Fruit fly (Drosophila melanogaster): ENCODE measurements around the gene Ugt305A1.

Ugt305A1 gene

dm6 chr3L:4102496-4103257, 43.1 kb downstream of the Ugt305A1 start, which contains the start of gene CG14995:
Gene CG14995 (minus strand): TSS chr3L:4103256.
- TF ChIP-seq fkh (GFP tag; optimal IDR thresholded peaks at IDR 0.05) (peak; percentile 20), CG32006 (GFP tag; optimal IDR thresholded peaks at IDR 0.05) (no peak), dac (GFP tag; optimal IDR thresholded peaks at IDR 0.05) (no peak), Gug (GFP tag; IDR thresholded peaks at IDR 0.05) (no peak), CG10631 (GFP tag; optimal IDR thresholded peaks at IDR 0.05) (no peak), CG6163 (GFP tag; IDR thresholded peaks at IDR 0.05) (peak; percentile 64; the same call in 2 of the 3 replicates), achi (GFP tag; optimal IDR thresholded peaks at IDR 0.05) (no peak), CG11294 (GFP tag; IDR thresholded peaks at IDR 0.05) (no peak), CG11762 (GFP tag; optimal IDR thresholded peaks at IDR 0.05; ENCODE audit: insufficient read depth) (no peak), OdsH (GFP tag; optimal IDR thresholded peaks at IDR 0.05) (no peak), CG34406 (GFP tag; optimal IDR thresholded peaks at IDR 0.05) (no peak), Eip75B (GFP tag; optimal IDR thresholded peaks at IDR 0.05) (peak; percentile 33), CG8119 (GFP tag; IDR thresholded peaks at IDR 0.05) (peak; percentile 33; the same call in 2 of the 3 replicates), net (GFP tag; optimal IDR thresholded peaks at IDR 0.05) (no peak), CG3919 (GFP tag; optimal IDR thresholded peaks at IDR 0.05) (peak; percentile 44), CG6792 (GFP tag; optimal IDR thresholded peaks at IDR 0.05) (no peak), fd85E (GFP tag; optimal IDR thresholded peaks at IDR 0.05) (peak; percentile 19), Blimp-1 (GFP tag; optimal IDR thresholded peaks at IDR 0.05) (no peak), Smox (GFP tag; optimal IDR thresholded peaks at IDR 0.05) (no peak), CG31627 (GFP tag; optimal IDR thresholded peaks at IDR 0.05) (no peak), Ets96B (tag; optimal IDR thresholded peaks at IDR 0.05) (peak; percentile 2), vri (GFP tag; optimal IDR thresholded peaks at IDR 0.05) (no peak), spab (GFP tag; optimal IDR thresholded peaks at IDR 0.05) (no peak), CG6854 (GFP tag; optimal IDR thresholded peaks at IDR 0.05) (peak; percentile 70), Eip78C (GFP tag) (peak; percentile 76), CG4318 (GFP tag; optimal IDR thresholded peaks at IDR 0.05) (no peak), Lpt (GFP tag; optimal IDR thresholded peaks at IDR 0.05) (peak; percentile 37), cyc (GFP tag; optimal IDR thresholded peaks at IDR 0.05) (no peak), CG6808 (GFP tag; optimal IDR thresholded peaks at IDR 0.05) (peak; percentile 14), eg (GFP tag; IDR thresholded peaks at IDR 0.05) (0 out of 3 replicates have a peak, but pooled peaks have one; percentile 31), CG15336 (GFP tag; IDR thresholded peaks at IDR 0.05) (peak; percentile 58; the same call in 1 of the 2 replicates), Sox15 (GFP tag; optimal IDR thresholded peaks at IDR 0.05) (no peak), CG6276 (GFP tag; optimal IDR thresholded peaks at IDR 0.05) (peak; percentile 22), CG10669 (GFP tag; optimal IDR thresholded peaks at IDR 0.05) (no peak), dsx (GFP tag; optimal IDR thresholded peaks at IDR 0.05; ENCODE audit: poor library complexity, severe bottlenecking) (peak; percentile 67), esn (GFP tag; optimal IDR thresholded peaks at IDR 0.05) (peak; percentile 8), Hr38 (GFP tag; optimal IDR thresholded peaks at IDR 0.05) (no peak), CG7368 (GFP tag; optimal IDR thresholded peaks at IDR 0.05) (no peak), CG16779 (tag; optimal IDR thresholded peaks at IDR 0.05) (peak; percentile 57), salr (GFP tag; optimal IDR thresholded peaks at IDR 0.05) (no peak), Met (GFP tag; optimal IDR thresholded peaks at IDR 0.05) (no peak), CG8632 (GFP tag; optimal IDR thresholded peaks at IDR 0.05) (no peak), CG3032 (tag; optimal IDR thresholded peaks at IDR 0.05) (no peak), lz (GFP tag; optimal IDR thresholded peaks at IDR 0.05) (no peak), Ets21C (GFP tag; optimal IDR thresholded peaks at IDR 0.05) (no peak), Eip93F (GFP tag; optimal IDR thresholded peaks at IDR 0.05) (no peak), CG11902 (GFP tag; optimal IDR thresholded peaks at IDR 0.05) (no peak), CG1621 (tag; optimal IDR thresholded peaks at IDR 0.05) (no peak), CG8319 (GFP tag; optimal IDR thresholded peaks at IDR 0.05) (no peak), Sox14 (GFP tag; optimal IDR thresholded peaks at IDR 0.05) (peak; percentile 33), acj6 (GFP tag; optimal IDR thresholded peaks at IDR 0.05) (no peak)
